In the genomic region with DNA sequence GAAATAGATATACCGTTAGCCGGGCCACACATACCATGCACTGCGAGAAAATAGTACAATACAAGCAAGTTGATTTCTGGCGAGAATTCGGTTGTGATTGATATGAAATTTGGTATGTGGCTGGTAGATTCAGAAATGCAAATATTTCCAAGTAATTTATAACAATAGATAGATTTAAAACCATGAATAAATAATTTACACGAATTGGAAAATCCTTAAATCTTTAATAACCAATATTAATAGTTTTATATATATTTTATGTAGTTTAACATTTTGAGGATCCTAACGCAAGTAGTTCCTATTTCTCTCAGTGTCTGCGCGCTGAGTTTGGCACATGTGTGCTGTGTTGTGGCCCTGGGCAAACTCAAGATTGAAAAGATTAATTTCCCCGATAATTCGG, we compare ENCODE assay signal across 1 fruit fly cellular context.
A peak's percentile ranks its signal among the peaks of the same experiment; 100 is the strongest.
TF ChIP-seq lines count a peak whose summit lies in the region.

No protein-coding gene starts in this region.

TF ChIP-seq in whole organism, embryonic, 481 proteins besides CTCF, POLR2A, EP300 and RAD21 (continued from another document):
- 0 out of 2 replicates have a peak, but pooled peaks have one; percentile 42 for TF ChIP-seq E2f1 (GFP tag; IDR thresholded peaks at IDR 0.05; lab: Robert Waterston, UW)
- TF ChIP-seq CG12659 (GFP tag; optimal IDR thresholded peaks at IDR 0.05; lab: Kevin White, UChicago) = peak; percentile 33
- no peak for TF ChIP-seq CG10366 (GFP tag; IDR thresholded peaks at IDR 0.05; lab: Robert Waterston, UW)
- TF ChIP-seq slou (GFP tag; optimal IDR thresholded peaks at IDR 0.05; lab: Kevin White, UChicago) = no peak
- TF ChIP-seq CG10654 (GFP tag; optimal IDR thresholded peaks at IDR 0.05; lab: Kevin White, UChicago) = peak; percentile 21
- TF ChIP-seq CG15601 (tag; optimal IDR thresholded peaks at IDR 0.05; lab: Kevin White, UChicago) = peak; percentile 15
- TF ChIP-seq CG32532 (GFP tag; IDR thresholded peaks at IDR 0.05; lab: Robert Waterston, UW) = no peak
- TF ChIP-seq CG17568 (GFP tag; optimal IDR thresholded peaks at IDR 0.05; lab: Kevin White, UChicago) = no peak
- peak; percentile 72 for TF ChIP-seq nmo (GFP tag; optimal IDR thresholded peaks at IDR 0.05; lab: Kevin White, UChicago)
- no peak for TF ChIP-seq salm (tag; optimal IDR thresholded peaks at IDR 0.05; lab: Kevin White, UChicago)
- TF ChIP-seq schlank (tag; optimal IDR thresholded peaks at IDR 0.05; lab: Kevin White, UChicago) = no peak
- peak; percentile 32 for TF ChIP-seq CG10462 (GFP tag; optimal IDR thresholded peaks at IDR 0.05; lab: Kevin White, UChicago)
- TF ChIP-seq fd64A (GFP tag; optimal IDR thresholded peaks at IDR 0.05; lab: Kevin White, UChicago) = no peak
- no peak for TF ChIP-seq pb (GFP tag; optimal IDR thresholded peaks at IDR 0.05; lab: Kevin White, UChicago)
- no peak for TF ChIP-seq CG3726 (GFP tag; IDR thresholded peaks at IDR 0.05; lab: Robert Waterston, UW)
- no peak for TF ChIP-seq CG5953 (GFP tag; IDR thresholded peaks at IDR 0.05; lab: Robert Waterston, UW)
- no peak for TF ChIP-seq Gsc (GFP tag; IDR thresholded peaks at IDR 0.05; lab: Robert Waterston, UW)
- peak; percentile 40; the same call in 1 of the 2 replicates for TF ChIP-seq stc (GFP tag; IDR thresholded peaks at IDR 0.05; lab: Robert Waterston, UW)
- no peak for TF ChIP-seq stwl (tag; optimal IDR thresholded peaks at IDR 0.05; lab: Kevin White, UChicago)
- no peak for TF ChIP-seq crol (GFP tag; IDR thresholded peaks at IDR 0.05; lab: Robert Waterston, UW)
- TF ChIP-seq jumu (GFP tag; optimal IDR thresholded peaks at IDR 0.05; lab: Kevin White, UChicago) = peak; percentile 20
- TF ChIP-seq chinmo (GFP tag; IDR thresholded peaks at IDR 0.05; lab: Robert Waterston, UW; ENCODE audit: partially characterized antibody) = no peak
- TF ChIP-seq CG17328 (GFP tag; IDR thresholded peaks at IDR 0.05; lab: Robert Waterston, UW) = peak; percentile 34; the same call in 1 of the 2 replicates
- no peak for TF ChIP-seq Dip3 (GFP tag; optimal IDR thresholded peaks at IDR 0.05; lab: Kevin White, UChicago)
- TF ChIP-seq CG6683 (GFP tag; optimal IDR thresholded peaks at IDR 0.05; lab: Kevin White, UChicago) = no peak
- TF ChIP-seq CoRest (tag; optimal IDR thresholded peaks at IDR 0.05; lab: Kevin White, UChicago) = peak; percentile 71
- TF ChIP-seq pan (optimal IDR thresholded peaks at IDR 0.05; lab: Kevin White, UChicago) = no peak
- TF ChIP-seq pan (GFP tag; optimal IDR thresholded peaks at IDR 0.05 in 1 of 2, IDR thresholded peaks at IDR 0.05 in 1 of 2) = peak in 1 of 2 experiments; percentile 12
- no peak for TF ChIP-seq sr (GFP tag; IDR thresholded peaks at IDR 0.05; lab: Robert Waterston, UW)
- TF ChIP-seq gce (GFP tag; IDR thresholded peaks at IDR 0.05; lab: Robert Waterston, UW) = no peak
- peak; percentile 43 for TF ChIP-seq CG4820 (GFP tag; optimal IDR thresholded peaks at IDR 0.05; lab: Kevin White, UChicago)
- TF ChIP-seq CG30431 (GFP tag; optimal IDR thresholded peaks at IDR 0.05; lab: Kevin White, UChicago) = peak; percentile 62
- no peak for TF ChIP-seq CG13287 (GFP tag; IDR thresholded peaks at IDR 0.05; lab: Robert Waterston, UW; ENCODE audit: partially characterized antibody)
- TF ChIP-seq her (GFP tag; optimal IDR thresholded peaks at IDR 0.05; lab: Kevin White, UChicago) = no peak
- TF ChIP-seq CG17385 (GFP tag; optimal IDR thresholded peaks at IDR 0.05; lab: Kevin White, UChicago) = peak; percentile 33
- no peak for TF ChIP-seq CG32767 (GFP tag; IDR thresholded peaks at IDR 0.05; lab: Robert Waterston, UW)
- TF ChIP-seq pita (GFP tag; optimal IDR thresholded peaks at IDR 0.05; lab: Kevin White, UChicago) = no peak
- TF ChIP-seq tap (tag; optimal IDR thresholded peaks at IDR 0.05; lab: Kevin White, UChicago) = no peak
- no peak for TF ChIP-seq sug (tag; optimal IDR thresholded peaks at IDR 0.05; lab: Kevin White, UChicago)
- TF ChIP-seq CG16815 (GFP tag; optimal IDR thresholded peaks at IDR 0.05; lab: Kevin White, UChicago) = peak; percentile 62
- TF ChIP-seq CG12219 (GFP tag; optimal IDR thresholded peaks at IDR 0.05; lab: Kevin White, UChicago) = peak; percentile 6
